Fruit fly (Drosophila melanogaster): ENCODE results near the gene loh.

loh gene

DNA sequence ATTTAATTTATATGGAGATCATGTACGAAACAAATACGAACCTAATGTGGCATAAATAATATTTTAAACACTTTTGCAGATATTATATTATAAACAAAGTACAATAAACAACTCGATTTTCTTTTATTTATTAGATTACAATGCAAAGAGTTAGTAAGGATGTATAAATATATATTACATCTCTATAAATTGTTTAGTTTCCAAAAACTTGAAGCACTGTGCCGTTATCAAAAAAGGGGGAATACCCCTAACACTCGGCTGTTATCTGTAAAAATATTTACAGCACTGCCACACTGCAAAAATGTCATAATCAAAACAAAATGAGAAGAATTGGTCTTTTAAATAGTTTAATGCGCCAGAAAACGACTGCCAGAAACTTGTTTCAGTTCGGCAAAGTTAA, 13.8 kb upstream of the loh start, which contains the start of gene CG5188:
TSS of gene CG5188 (plus strand) at position 302 of the 400 bp plus-strand sequence.
- TF ChIP-seq fkh (GFP tag; optimal IDR thresholded peaks at IDR 0.05) (no peak), esn (GFP tag; optimal IDR thresholded peaks at IDR 0.05) (peak; percentile 64), CG11762 (GFP tag; optimal IDR thresholded peaks at IDR 0.05; ENCODE audit: insufficient read depth) (peak; percentile 35), Sox14 (GFP tag; optimal IDR thresholded peaks at IDR 0.05) (peak; percentile 22), CG10631 (GFP tag; optimal IDR thresholded peaks at IDR 0.05) (no peak), net (GFP tag; optimal IDR thresholded peaks at IDR 0.05) (no peak), CG11902 (GFP tag; optimal IDR thresholded peaks at IDR 0.05) (no peak), fd85E (GFP tag; optimal IDR thresholded peaks at IDR 0.05) (no peak), Sox15 (GFP tag; optimal IDR thresholded peaks at IDR 0.05) (peak; percentile 7), CG6854 (GFP tag; optimal IDR thresholded peaks at IDR 0.05) (no peak), Eip93F (GFP tag; optimal IDR thresholded peaks at IDR 0.05) (no peak), spab (GFP tag; optimal IDR thresholded peaks at IDR 0.05) (no peak), Met (GFP tag; optimal IDR thresholded peaks at IDR 0.05) (no peak), Ets96B (tag; optimal IDR thresholded peaks at IDR 0.05) (peak; percentile 49), CG3919 (GFP tag; optimal IDR thresholded peaks at IDR 0.05) (no peak), eg (GFP tag; IDR thresholded peaks at IDR 0.05) (no peak; the same call in 2 of the 3 replicates), acj6 (GFP tag; optimal IDR thresholded peaks at IDR 0.05) (peak; percentile 37), Smox (GFP tag; optimal IDR thresholded peaks at IDR 0.05) (no peak), CG6163 (GFP tag; IDR thresholded peaks at IDR 0.05) (peak; percentile 31; the same call in 1 of the 3 replicates), Blimp-1 (GFP tag; optimal IDR thresholded peaks at IDR 0.05) (no peak), CG32006 (GFP tag; optimal IDR thresholded peaks at IDR 0.05) (no peak), CG6276 (GFP tag; optimal IDR thresholded peaks at IDR 0.05) (no peak), Eip78C (GFP tag) (peak; percentile 82), CG3032 (tag; optimal IDR thresholded peaks at IDR 0.05) (peak; percentile 52), CG11294 (GFP tag; IDR thresholded peaks at IDR 0.05) (no peak), Lpt (GFP tag; optimal IDR thresholded peaks at IDR 0.05) (peak; percentile 4), CG6808 (GFP tag; optimal IDR thresholded peaks at IDR 0.05) (no peak), CG4318 (GFP tag; optimal IDR thresholded peaks at IDR 0.05) (no peak), OdsH (GFP tag; optimal IDR thresholded peaks at IDR 0.05) (peak; percentile 51), ss (GFP tag; optimal IDR thresholded peaks at IDR 0.05) (peak in 1 of 2 experiments; percentile 1), dac (GFP tag; optimal IDR thresholded peaks at IDR 0.05) (no peak), CG6792 (GFP tag; optimal IDR thresholded peaks at IDR 0.05) (peak; percentile 35), Sox102F (GFP tag; optimal IDR thresholded peaks at IDR 0.05) (no peak), Gug (GFP tag; IDR thresholded peaks at IDR 0.05) (0 out of 2 replicates have a peak, but pooled peaks have one; percentile 9), svp (GFP tag) (no peak), CG8632 (GFP tag; optimal IDR thresholded peaks at IDR 0.05) (no peak), topi (GFP tag; optimal IDR thresholded peaks at IDR 0.05) (peak; percentile 45), CG8319 (GFP tag; optimal IDR thresholded peaks at IDR 0.05) (no peak), Hr38 (GFP tag; optimal IDR thresholded peaks at IDR 0.05) (no peak), achi (GFP tag; optimal IDR thresholded peaks at IDR 0.05) (no peak), cyc (GFP tag; optimal IDR thresholded peaks at IDR 0.05) (peak; percentile 23), Eip75B (GFP tag; optimal IDR thresholded peaks at IDR 0.05) (no peak), Ets21C (GFP tag; optimal IDR thresholded peaks at IDR 0.05) (no peak), Hr4 (GFP tag; optimal IDR thresholded peaks at IDR 0.05) (no peak), CG34406 (GFP tag; optimal IDR thresholded peaks at IDR 0.05) (no peak), Hr39 (GFP tag; optimal IDR thresholded peaks at IDR 0.05) (peak; percentile 15), fd59A (GFP tag; optimal IDR thresholded peaks at IDR 0.05) (no peak), CG9139 (GFP tag; optimal IDR thresholded peaks at IDR 0.05) (no peak), pdm3 (GFP tag; optimal IDR thresholded peaks at IDR 0.05) (no peak), CG1621 (tag; optimal IDR thresholded peaks at IDR 0.05) (no peak), lz (GFP tag; optimal IDR thresholded peaks at IDR 0.05) (peak; percentile 65), salr (GFP tag; optimal IDR thresholded peaks at IDR 0.05) (no peak), dsx (GFP tag; optimal IDR thresholded peaks at IDR 0.05; ENCODE audit: poor library complexity, severe bottlenecking) (no peak)

Data from whole organism, prepupa.